Fruit fly (Drosophila melanogaster) whole organism, prepupa: ENCODE measurements around the gene slpr.

Experiments used
- Blimp-1 ChIP-seq: fragments of 200-800 bp; sonication (Bioruptor generic); optimal IDR thresholded peaks from 3 replicates; lab custom pipeline; 2017; ENCODE audit warnings: missing biosample characterization, missing genetic modification characterization, mild to moderate bottlenecking, moderate library complexity, missing genetic modification reagents
- CG10631 ChIP-seq: fragments of 200-800 bp; sonication (Bioruptor generic); optimal IDR thresholded peaks from 2 replicates; lab custom pipeline; 2016; ENCODE audit warnings: missing biosample characterization, missing genetic modification characterization
- CG11294 ChIP-seq: fragments of 200-800 bp; sonication (Bioruptor generic); IDR thresholded peaks from 2 replicates; pipeline ENCODE4 v1.3.6; 2022; ENCODE audit warnings: missing biosample characterization, missing genetic modification characterization
- CG11762 ChIP-seq: fragments of 200-800 bp; sonication (Bioruptor generic); optimal IDR thresholded peaks from 3 replicates; lab custom pipeline; 2016; ENCODE audit warnings: missing biosample characterization, missing genetic modification characterization; ENCODE audit not compliant: insufficient read depth
- CG11902 ChIP-seq: fragments of 200-800 bp; sonication (Bioruptor generic); optimal IDR thresholded peaks from 3 replicates; lab custom pipeline; 2016; ENCODE audit warnings: missing biosample characterization, missing genetic modification characterization
- CG15336 ChIP-seq: fragments of 200-800 bp; sonication (Bioruptor generic); IDR thresholded peaks from 2 replicates; pipeline ENCODE4 v1.3.6; 2022; ENCODE audit warnings: missing biosample characterization, missing genetic modification characterization
- CG1621 ChIP-seq: fragments of 200-800 bp; sonication (Bioruptor generic); optimal IDR thresholded peaks from 3 replicates; lab custom pipeline; 2018; ENCODE audit warnings: missing biosample characterization, mild to moderate bottlenecking, missing genetic modification characterization
- CG16779 ChIP-seq: fragments of 200-800 bp; sonication (Bioruptor generic); optimal IDR thresholded peaks from 3 replicates; lab custom pipeline; 2017; ENCODE audit warnings: missing biosample characterization, mild to moderate bottlenecking, missing genetic modification characterization
- CG3032 ChIP-seq: fragments of 200-800 bp; optimal IDR thresholded peaks from 2 replicates; lab custom pipeline; 2019; ENCODE audit warnings: missing biosample characterization, mild to moderate bottlenecking, missing genetic modification characterization, moderate library complexity
- CG32006 ChIP-seq: fragments of 200-800 bp; sonication (Bioruptor generic); optimal IDR thresholded peaks from 3 replicates; lab custom pipeline; 2017; ENCODE audit warnings: missing biosample characterization, mild to moderate bottlenecking, missing genetic modification characterization
- CG34406 ChIP-seq: fragments of 200-800 bp; sonication (Bioruptor generic); optimal IDR thresholded peaks from 3 replicates; lab custom pipeline; 2016; ENCODE audit warnings: missing biosample characterization, missing genetic modification characterization
- CG3919 ChIP-seq: fragments of 200-800 bp; sonication (Bioruptor generic); optimal IDR thresholded peaks from 3 replicates; lab custom pipeline; 2016; ENCODE audit warnings: missing biosample characterization, missing genetic modification characterization
- CG4318 ChIP-seq: fragments of 200-800 bp; sonication (Bioruptor generic); optimal IDR thresholded peaks from 3 replicates; lab custom pipeline; 2017; ENCODE audit warnings: missing biosample characterization, mild to moderate bottlenecking, missing genetic modification characterization
- CG6792 ChIP-seq: fragments of 200-800 bp; sonication (Bioruptor generic); optimal IDR thresholded peaks from 3 replicates; lab custom pipeline; 2016; ENCODE audit warnings: missing biosample characterization, missing genetic modification characterization
- CG6808 ChIP-seq: fragments of 200-800 bp; sonication (Bioruptor generic); optimal IDR thresholded peaks from 3 replicates; lab custom pipeline; 2017; ENCODE audit warnings: missing biosample characterization, missing genetic modification characterization, mild to moderate bottlenecking, moderate library complexity, missing genetic modification reagents
- CG6854 ChIP-seq: fragments of 200-800 bp; sonication (Bioruptor generic); optimal IDR thresholded peaks from 2 replicates; lab custom pipeline; 2017; ENCODE audit warnings: missing biosample characterization, mild to moderate bottlenecking, missing genetic modification characterization
- CG8319 ChIP-seq: fragments of 200-800 bp; sonication (Bioruptor generic); optimal IDR thresholded peaks from 3 replicates; lab custom pipeline; 2016; ENCODE audit warnings: missing biosample characterization, missing genetic modification characterization
- CG8632 ChIP-seq: fragments of 200-800 bp; sonication (Bioruptor generic); optimal IDR thresholded peaks from 3 replicates; lab custom pipeline; 2016; ENCODE audit warnings: missing biosample characterization, missing genetic modification characterization
- CG9139 ChIP-seq: fragments of 200-800 bp; sonication (Bioruptor generic); optimal IDR thresholded peaks from 3 replicates; lab custom pipeline; 2017; ENCODE audit warnings: missing biosample characterization, mild to moderate bottlenecking, missing genetic modification characterization
- Eip75B ChIP-seq: fragments of 200-800 bp; sonication (Bioruptor generic); optimal IDR thresholded peaks from 3 replicates; lab custom pipeline; 2016; ENCODE audit warnings: missing biosample characterization, missing genetic modification characterization
- Eip78C ChIP-seq: fragments of 200-800 bp; sonication (Bioruptor generic); peaks from one replicate; lab custom pipeline; 2016; ENCODE audit warnings: missing biosample characterization, missing genetic modification characterization
- Gug ChIP-seq: fragments of 200-800 bp; sonication (Bioruptor generic); IDR thresholded peaks from 2 replicates; pipeline ENCODE4 v1.3.6; 2022; ENCODE audit warnings: missing biosample characterization, missing genetic modification characterization
- Hr38 ChIP-seq: sonication (Bioruptor generic); optimal IDR thresholded peaks from 2 replicates; lab custom pipeline; 2016; ENCODE audit warnings: missing biosample characterization, missing genetic modification characterization
- Hr39 ChIP-seq: fragments of 200-800 bp; sonication (Bioruptor generic); optimal IDR thresholded peaks from 2 replicates; lab custom pipeline; 2016; ENCODE audit warnings: missing biosample characterization, missing genetic modification characterization
- Hr4 ChIP-seq: fragments of 200-800 bp; sonication (Bioruptor generic); optimal IDR thresholded peaks from 3 replicates; lab custom pipeline; 2016; ENCODE audit warnings: missing biosample characterization, missing genetic modification characterization
- Met ChIP-seq: fragments of 200-800 bp; sonication (Bioruptor generic); optimal IDR thresholded peaks from 3 replicates; lab custom pipeline; 2016; ENCODE audit warnings: missing biosample characterization, missing genetic modification characterization
- Smox ChIP-seq: fragments of 200-800 bp; sonication (Bioruptor generic); optimal IDR thresholded peaks from 3 replicates; lab custom pipeline; 2016; ENCODE audit warnings: missing biosample characterization, missing genetic modification characterization
- Sox102F ChIP-seq: fragments of 200-800 bp; sonication (Bioruptor generic); optimal IDR thresholded peaks from 2 replicates; lab custom pipeline; 2016; ENCODE audit warnings: missing biosample characterization, mild to moderate bottlenecking, missing genetic modification characterization
- Sox14 ChIP-seq: fragments of 200-800 bp; sonication (Bioruptor generic); optimal IDR thresholded peaks from 3 replicates; lab custom pipeline; 2016; ENCODE audit warnings: missing biosample characterization, missing genetic modification characterization
- Sox15 ChIP-seq: fragments of 200-800 bp; sonication (Bioruptor generic); optimal IDR thresholded peaks from 3 replicates; lab custom pipeline; 2016; ENCODE audit warnings: missing biosample characterization, missing genetic modification characterization
- achi ChIP-seq: fragments of 200-800 bp; sonication (Bioruptor generic); optimal IDR thresholded peaks from 3 replicates; lab custom pipeline; 2016; ENCODE audit warnings: missing biosample characterization, missing genetic modification characterization
- acj6 ChIP-seq: fragments of 200-800 bp; sonication (Bioruptor generic); optimal IDR thresholded peaks from 3 replicates; lab custom pipeline; 2016; ENCODE audit warnings: missing biosample characterization, missing genetic modification characterization
- cyc ChIP-seq: fragments of 200-800 bp; sonication (Bioruptor generic); optimal IDR thresholded peaks from 3 replicates; lab custom pipeline; 2016; ENCODE audit warnings: missing biosample characterization, missing genetic modification characterization
- eg ChIP-seq: fragments of 200-800 bp; sonication (Bioruptor generic); IDR thresholded peaks from 3 replicates; pipeline ENCODE4 v1.3.6; 2022; ENCODE audit warnings: missing biosample characterization, missing genetic modification characterization
- esn ChIP-seq: fragments of 200-800 bp; sonication (Bioruptor generic); optimal IDR thresholded peaks from 2 replicates; lab custom pipeline; 2016; ENCODE audit warnings: missing biosample characterization, mild to moderate bottlenecking, missing genetic modification characterization, moderate library complexity
- fd59A ChIP-seq: fragments of 200-800 bp; sonication (Bioruptor generic); optimal IDR thresholded peaks from 2 replicates; lab custom pipeline; 2017; ENCODE audit warnings: missing biosample characterization, mild to moderate bottlenecking, missing genetic modification characterization, missing genetic modification reagents
- fd85E ChIP-seq: fragments of 200-800 bp; sonication (Bioruptor generic); optimal IDR thresholded peaks from 3 replicates; lab custom pipeline; 2016; ENCODE audit warnings: missing biosample characterization, missing genetic modification characterization
- fkh ChIP-seq: fragments of 200-800 bp; sonication (Bioruptor generic); optimal IDR thresholded peaks from 3 replicates; lab custom pipeline; 2017; ENCODE audit warnings: missing biosample characterization, mild to moderate bottlenecking, missing genetic modification characterization, moderate library complexity
- lz ChIP-seq: fragments of 200-800 bp; sonication (Bioruptor generic); optimal IDR thresholded peaks from 3 replicates; lab custom pipeline; 2016; ENCODE audit warnings: missing biosample characterization, missing genetic modification characterization
- net ChIP-seq: fragments of 200-800 bp; sonication (Bioruptor generic); optimal IDR thresholded peaks from 3 replicates; lab custom pipeline; 2016; ENCODE audit warnings: missing biosample characterization, missing genetic modification characterization
- pdm3 ChIP-seq: fragments of 200-800 bp; sonication (Bioruptor generic); optimal IDR thresholded peaks from 3 replicates; lab custom pipeline; 2016; ENCODE audit warnings: missing biosample characterization, missing genetic modification characterization
- salr ChIP-seq, 2 experiments: fragments of 200-800 bp; sonication (Bioruptor generic); optimal IDR thresholded peaks; 3 replicates each; lab custom pipeline; 2016 to 2018; ENCODE audit warnings: missing biosample characterization in 2 of 2, missing genetic modification characterization in 2 of 2, mild to moderate bottlenecking in 1 of 2
- spab ChIP-seq: fragments of 200-800 bp; sonication (Bioruptor generic); optimal IDR thresholded peaks from 2 replicates; lab custom pipeline; 2017; ENCODE audit warnings: missing biosample characterization, mild to moderate bottlenecking, missing genetic modification characterization, missing genetic modification reagents
- ss ChIP-seq, 2 experiments: fragments of 200-800 bp; sonication (Bioruptor generic); optimal IDR thresholded peaks; 2 replicates in 1 of 2; 3 replicates in 1 of 2; lab custom pipeline; 2017 to 2018; ENCODE audit warnings: mild to moderate bottlenecking in 2 of 2, missing biosample characterization in 2 of 2, missing genetic modification characterization in 2 of 2, moderate library complexity in 1 of 2
- svp ChIP-seq: fragments of 200-800 bp; sonication (Bioruptor generic); peaks from one replicate; lab custom pipeline; 2016; ENCODE audit warnings: missing biosample characterization, missing genetic modification characterization
- vri ChIP-seq: fragments of 200-800 bp; sonication (Bioruptor generic); optimal IDR thresholded peaks from 3 replicates; lab custom pipeline; 2016; ENCODE audit warnings: missing biosample characterization, mild to moderate bottlenecking, missing genetic modification characterization

slpr gene

dm6 chrX:8211731-8212468 lies 34.9 kb upstream of the slpr start (continued):
- TF ChIP-seq CG11762, result peak; percentile 11
- TF ChIP-seq Eip75B (GFP tag; lab: Kevin White, UChicago), result peak; percentile 47
- TF ChIP-seq Sox15 (GFP tag; lab: Kevin White, UChicago), result no peak
- TF ChIP-seq vri (GFP tag; lab: Kevin White, UChicago), result no peak
- TF ChIP-seq CG11294 (GFP tag; lab: Robert Waterston, UW), result peak; percentile 34; the same call in 1 of the 2 replicates
- TF ChIP-seq Hr38 (GFP tag; lab: Kevin White, UChicago), result no peak
- TF ChIP-seq CG15336 (GFP tag; lab: Robert Waterston, UW), result peak; percentile 54
- peak; percentile 14 for TF ChIP-seq Smox (GFP tag; lab: Kevin White, UChicago)
- peak; percentile 72 for TF ChIP-seq fd59A (GFP tag; lab: Kevin White, UChicago)
- TF ChIP-seq, all 60 proteins: peak for 41

dm6 chrX:8211094-8211730 lies 34.2 kb upstream of the slpr start:
- peak; percentile 51 for TF ChIP-seq Hr39
- TF ChIP-seq CG32006 (GFP tag; lab: Kevin White, UChicago), result peak; percentile 72
- peak; percentile 90 for TF ChIP-seq Eip78C
- peak; percentile 39 for TF ChIP-seq CG8319 (GFP tag; lab: Kevin White, UChicago)
- TF ChIP-seq Gug (GFP tag; lab: Robert Waterston, UW), result peak; percentile 43
- peak; percentile 59 for TF ChIP-seq CG11294 (GFP tag; lab: Robert Waterston, UW)
- TF ChIP-seq achi, result peak; percentile 69
- peak; percentile 17 to 75 for TF ChIP-seq salr (GFP tag; optimal IDR thresholded peaks at IDR 0.05; lab: Kevin White, UChicago)
- TF ChIP-seq CG34406 (GFP tag; lab: Kevin White, UChicago), result peak; percentile 42
- peak; percentile 72 for TF ChIP-seq Eip75B (GFP tag; lab: Kevin White, UChicago)
- peak; percentile 72 for TF ChIP-seq spab
- TF ChIP-seq CG8632 (GFP tag; lab: Kevin White, UChicago), result peak; percentile 51
- peak; percentile 75 for TF ChIP-seq Hr4
- TF ChIP-seq cyc, result peak; percentile 56
- TF ChIP-seq fd59A (GFP tag; lab: Kevin White, UChicago), result peak; percentile 80
- TF ChIP-seq CG4318, result peak; percentile 51
- peak; percentile 27 for TF ChIP-seq Sox102F (GFP tag; lab: Kevin White, UChicago)
- no peak for TF ChIP-seq fkh (GFP tag; lab: Kevin White, UChicago)
- no peak for TF ChIP-seq CG6854 (GFP tag; lab: Kevin White, UChicago)
- peak; percentile 31 for TF ChIP-seq CG11902 (GFP tag; lab: Kevin White, UChicago)
- TF ChIP-seq net, result peak; percentile 50
- TF ChIP-seq Blimp-1, result no peak
- peak; percentile 57 for TF ChIP-seq Met (GFP tag; lab: Kevin White, UChicago)
- TF ChIP-seq acj6 (GFP tag; lab: Kevin White, UChicago), result peak; percentile 65
- TF ChIP-seq vri (GFP tag; lab: Kevin White, UChicago), result peak; percentile 14
- TF ChIP-seq CG9139, result peak; percentile 71
- peak; percentile 74 for TF ChIP-seq CG10631
- peak; percentile 70 for TF ChIP-seq Sox14 (GFP tag; lab: Kevin White, UChicago)
- TF ChIP-seq CG1621, result peak; percentile 78
- TF ChIP-seq svp, result peak; percentile 37
- TF ChIP-seq Sox15 (GFP tag; lab: Kevin White, UChicago), result peak; percentile 45
- peak; percentile 73 for TF ChIP-seq CG3919 (GFP tag; lab: Kevin White, UChicago)
- TF ChIP-seq esn (GFP tag; lab: Kevin White, UChicago), result peak; percentile 57
- TF ChIP-seq fd85E, result no peak
- TF ChIP-seq CG15336 (GFP tag; lab: Robert Waterston, UW), result peak; percentile 79
- peak; percentile 65; the same call in 2 of the 3 replicates for TF ChIP-seq eg
- TF ChIP-seq pdm3 (GFP tag; lab: Kevin White, UChicago), result peak; percentile 74
- TF ChIP-seq CG16779, result peak; percentile 38
- peak; percentile 85 for TF ChIP-seq CG3032 (tag; lab: Kevin White, UChicago)
- TF ChIP-seq CG11762, result peak; percentile 45
- peak; percentile 84 for TF ChIP-seq CG6808 (GFP tag; lab: Kevin White, UChicago)
- TF ChIP-seq CG6792 (GFP tag; lab: Kevin White, UChicago), result peak; percentile 64
- peak; percentile 51 for TF ChIP-seq lz (GFP tag; lab: Kevin White, UChicago)
- TF ChIP-seq ss (GFP tag; optimal IDR thresholded peaks at IDR 0.05; lab: Kevin White, UChicago), result peak; percentile 80 to 83
